Fruit fly (Drosophila melanogaster) whole organism, adult: ENCODE measurements around the gene Gba1b.

Source experiments
- CG11617 ChIP-seq: fragments of 200-800 bp; sonication (Bioruptor generic); optimal IDR thresholded peaks from 2 replicates; lab custom pipeline; 2017; ENCODE audit warnings: mild to moderate bottlenecking, missing biosample characterization, missing genetic modification reagents, missing genetic modification characterization
- CG12768 ChIP-seq: fragments of 200-800 bp; sonication (Bioruptor generic); optimal IDR thresholded peaks from 2 replicates; lab custom pipeline; 2017; ENCODE audit warnings: missing biosample characterization, missing genetic modification characterization, mild to moderate bottlenecking, moderate library complexity, missing genetic modification reagents
- CG14711 ChIP-seq: fragments of 200-800 bp; sonication (Bioruptor generic); optimal IDR thresholded peaks from 2 replicates; lab custom pipeline; 2018; ENCODE audit warnings: missing biosample characterization, mild to moderate bottlenecking, missing genetic modification characterization, moderate library complexity
- CG1620 ChIP-seq: fragments of 200-800 bp; sonication (Bioruptor generic); optimal IDR thresholded peaks from 2 replicates; lab custom pipeline; 2016; ENCODE audit warnings: missing biosample characterization, missing genetic modification characterization
- CG33017 ChIP-seq: fragments of 200-800 bp; sonication (Bioruptor generic); optimal IDR thresholded peaks from 2 replicates; lab custom pipeline; 2018; ENCODE audit warnings: missing biosample characterization, mild to moderate bottlenecking, missing genetic modification characterization, moderate library complexity
- CG5204 ChIP-seq: fragments of 200-800 bp; sonication (Bioruptor generic); optimal IDR thresholded peaks from 2 replicates; lab custom pipeline; 2016; ENCODE audit warnings: missing biosample characterization, missing genetic modification characterization
- CG7045 ChIP-seq: fragments of 200-800 bp; sonication (Bioruptor generic); optimal IDR thresholded peaks from 2 replicates; lab custom pipeline; 2017; ENCODE audit warnings: missing biosample characterization, mild to moderate bottlenecking, missing genetic modification characterization
- CG7101 ChIP-seq: fragments of 200-800 bp; sonication (Bioruptor generic); optimal IDR thresholded peaks from 2 replicates; lab custom pipeline; 2018; ENCODE audit warnings: missing biosample characterization, mild to moderate bottlenecking, missing genetic modification characterization, moderate library complexity
- Clk ChIP-seq: fragments of 200-800 bp; sonication (Bioruptor generic); optimal IDR thresholded peaks from 2 replicates; lab custom pipeline; 2017; ENCODE audit warnings: missing biosample characterization, missing genetic modification characterization
- Crg-1 ChIP-seq: fragments of 200-800 bp; sonication (Bioruptor generic); optimal IDR thresholded peaks from 2 replicates; lab custom pipeline; 2016; ENCODE audit warnings: missing biosample characterization, missing genetic modification characterization
- Hr96 ChIP-seq: fragments of 200-800 bp; sonication (Bioruptor generic); optimal IDR thresholded peaks from 2 replicates; lab custom pipeline; 2016; ENCODE audit warnings: missing biosample characterization, missing genetic modification characterization
- Mnt ChIP-seq: fragments of 200-800 bp; sonication (Bioruptor generic); optimal IDR thresholded peaks from 2 replicates; lab custom pipeline; 2016; ENCODE audit warnings: missing biosample characterization, mild to moderate bottlenecking, missing genetic modification characterization
- bab1 ChIP-seq: fragments of 200-800 bp; sonication (Bioruptor generic); optimal IDR thresholded peaks from 3 replicates; lab custom pipeline; 2019; ENCODE audit warnings: missing biosample characterization, mild to moderate bottlenecking, missing genetic modification characterization, moderate library complexity
- cic ChIP-seq: fragments of 200-800 bp; sonication (Bioruptor generic); optimal IDR thresholded peaks from 2 replicates; lab custom pipeline; 2017; ENCODE audit warnings: missing biosample characterization, mild to moderate bottlenecking, missing genetic modification characterization, moderate library complexity
- cnc ChIP-seq, 2 experiments: fragments of >200 bp; optimal IDR thresholded peaks; 2 replicates each; lab custom pipeline; 2017
- kay ChIP-seq: fragments of 200-800 bp; sonication (Bioruptor generic); peaks from one replicate; lab custom pipeline; 2016; ENCODE audit warnings: missing biosample characterization, missing genetic modification characterization, borderline replicate concordance
- ovo ChIP-seq: fragments of 200-800 bp; sonication (Bioruptor generic); optimal IDR thresholded peaks from 2 replicates; lab custom pipeline; 2016; ENCODE audit warnings: missing biosample characterization, missing genetic modification characterization
- pad ChIP-seq: fragments of 200-800 bp; sonication (Bioruptor generic); optimal IDR thresholded peaks from 3 replicates; lab custom pipeline; 2017; ENCODE audit warnings: missing biosample characterization, missing genetic modification characterization, mild to moderate bottlenecking, moderate library complexity, missing genetic modification reagents
- tj ChIP-seq: fragments of 200-800 bp; sonication (Bioruptor generic); optimal IDR thresholded peaks from 3 replicates; lab custom pipeline; 2017; ENCODE audit warnings: missing biosample characterization, mild to moderate bottlenecking, missing genetic modification characterization, moderate library complexity
- toe ChIP-seq: fragments of 200-800 bp; sonication (Bioruptor generic); optimal IDR thresholded peaks from 2 replicates; lab custom pipeline; 2016; ENCODE audit warnings: missing biosample characterization, missing genetic modification characterization

Gba1b gene

DNA sequence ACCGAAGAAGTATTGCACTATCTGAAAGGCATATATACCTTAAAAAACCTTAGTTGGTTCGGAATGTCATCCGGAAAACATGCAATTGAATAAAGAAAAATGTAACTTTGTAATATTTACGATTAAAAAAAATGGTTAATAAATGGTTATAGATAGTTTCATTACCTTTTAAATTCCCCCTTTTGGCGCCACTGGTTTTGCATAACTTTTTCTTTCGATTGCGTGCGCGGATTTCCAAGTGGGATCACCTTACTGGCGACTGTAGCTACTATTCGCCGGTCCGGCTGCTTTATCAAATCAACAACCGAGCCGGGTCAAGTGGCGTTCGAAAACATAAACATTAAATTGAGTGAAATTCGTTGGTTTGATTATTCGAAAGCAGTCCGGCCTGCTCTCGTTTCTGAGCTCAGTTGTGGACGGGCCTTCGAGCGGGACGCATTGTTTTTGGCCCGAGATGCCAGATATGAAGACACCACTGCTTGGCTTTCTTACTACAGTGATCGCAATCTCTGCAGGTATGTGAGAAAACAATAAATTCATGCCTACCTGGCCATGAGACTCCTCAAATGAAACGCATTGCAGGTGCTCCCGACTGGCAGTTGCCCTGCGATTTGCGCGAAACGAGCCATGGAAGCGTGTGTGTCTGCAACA, at the start of gene Gba1b:
Gba1b (plus strand) TSS at position 422 of the 651 bp plus-strand sequence.
- TF ChIP-seq toe (GFP tag; lab: Kevin White, UChicago) (no peak), pad (GFP tag; lab: Kevin White, UChicago) (no peak), CG5204 (GFP tag; lab: Kevin White, UChicago) (no peak), CG1620 (GFP tag; lab: Kevin White, UChicago) (no peak), CG11617 (GFP tag; lab: Kevin White, UChicago) (no peak), Mnt (GFP tag; lab: Kevin White, UChicago) (no peak), CG33017 (tag; lab: Kevin White, UChicago) (no peak)

DNA sequence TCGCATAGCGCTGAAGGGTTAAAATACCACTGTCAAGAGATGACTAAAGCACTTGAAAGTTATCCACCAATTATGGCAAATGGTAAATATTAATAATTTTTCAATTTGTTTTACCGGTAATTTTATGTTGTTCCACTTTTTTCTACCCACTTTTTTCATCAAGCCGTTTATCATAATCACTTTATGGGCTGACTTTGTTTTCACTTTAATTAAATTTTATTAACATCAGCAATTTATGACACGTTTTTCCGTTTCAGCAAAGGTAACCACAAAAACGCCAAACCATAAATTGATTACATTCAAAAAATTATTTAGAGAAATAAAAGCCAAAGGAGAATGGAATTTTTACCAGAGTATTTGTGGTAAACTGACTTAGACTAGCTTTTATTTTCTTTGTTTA, 49.1 kb upstream of the Gba1b start:
- TF ChIP-seq kay (peak; percentile 50), CG11617 (GFP tag; lab: Kevin White, UChicago) (no peak), pad (GFP tag; lab: Kevin White, UChicago) (no peak), bab1 (GFP tag; lab: Kevin White, UChicago) (no peak), tj (GFP tag; lab: Kevin White, UChicago) (peak; percentile 94), cic (GFP tag; lab: Kevin White, UChicago) (no peak), Crg-1 (GFP tag; lab: Kevin White, UChicago) (no peak), CG7045 (GFP tag; lab: Kevin White, UChicago) (no peak), CG5204 (GFP tag; lab: Kevin White, UChicago) (no peak), ovo (GFP tag; lab: Kevin White, UChicago) (no peak)

DNA sequence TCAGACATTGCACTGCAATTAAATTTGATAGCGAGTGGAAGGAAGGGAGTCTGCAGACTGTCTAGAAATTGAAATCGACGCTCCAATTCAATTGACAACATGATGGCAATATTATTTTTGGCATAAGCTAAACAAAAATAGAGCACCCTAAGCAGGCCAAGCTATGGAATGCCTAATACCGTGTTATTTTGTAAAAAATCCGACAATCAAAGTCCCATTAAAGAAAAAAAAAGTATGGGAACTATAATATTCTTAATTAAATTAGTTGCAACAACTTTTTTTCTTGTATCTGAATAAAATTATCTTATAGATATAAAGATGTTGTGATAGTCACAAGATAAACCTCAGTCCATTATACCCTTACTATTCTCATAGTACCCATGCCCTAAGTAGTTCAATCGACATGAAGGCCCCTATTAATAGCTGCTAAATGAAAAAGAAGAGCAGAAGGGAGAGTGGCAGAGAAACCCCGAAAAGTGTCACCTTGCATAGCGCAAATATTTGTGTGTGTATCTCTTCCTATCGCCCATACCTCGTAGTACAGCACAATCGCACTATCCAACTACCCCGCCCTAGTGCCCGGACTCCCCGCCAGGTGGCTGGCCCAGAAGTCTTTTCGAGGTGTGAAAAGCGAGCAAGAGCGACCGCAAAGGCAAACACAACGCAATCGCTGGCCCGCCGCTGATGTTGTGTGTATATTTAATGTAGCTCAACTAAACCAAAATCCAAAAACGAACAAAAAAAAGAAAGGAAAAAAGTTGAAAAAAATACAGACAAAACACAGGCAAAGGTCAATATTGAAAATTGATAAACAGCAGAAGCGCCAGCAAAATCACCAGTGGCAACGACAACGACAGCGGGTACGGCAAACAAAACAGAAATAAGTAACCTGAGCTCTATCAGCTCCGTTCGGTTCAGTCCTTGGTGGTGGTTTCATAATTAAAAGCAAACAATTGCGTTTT, 47.0 kb upstream of the Gba1b start:
- peak; percentile 17 for TF ChIP-seq cic (GFP tag; lab: Kevin White, UChicago)
- TF ChIP-seq Mnt (GFP tag; lab: Kevin White, UChicago) = no peak
- TF ChIP-seq tj (GFP tag; lab: Kevin White, UChicago) = peak; percentile 35
- no peak for TF ChIP-seq CG12768 (GFP tag; lab: Kevin White, UChicago)
- no peak for TF ChIP-seq CG33017 (tag; lab: Kevin White, UChicago)
- TF ChIP-seq CG14711 = no peak
- TF ChIP-seq Hr96 (GFP tag; lab: Kevin White, UChicago) = no peak
- no peak for TF ChIP-seq toe (GFP tag; lab: Kevin White, UChicago)
- no peak for TF ChIP-seq CG7101 (tag; lab: Kevin White, UChicago)
- peak; percentile 73 for TF ChIP-seq kay
- TF ChIP-seq pad (GFP tag; lab: Kevin White, UChicago) = peak; percentile 24
- TF ChIP-seq Clk = no peak
- no peak for TF ChIP-seq CG11617 (GFP tag; lab: Kevin White, UChicago)
- peak; percentile 43 for TF ChIP-seq Crg-1 (GFP tag; lab: Kevin White, UChicago)
- TF ChIP-seq bab1 (GFP tag; lab: Kevin White, UChicago) = no peak

DNA sequence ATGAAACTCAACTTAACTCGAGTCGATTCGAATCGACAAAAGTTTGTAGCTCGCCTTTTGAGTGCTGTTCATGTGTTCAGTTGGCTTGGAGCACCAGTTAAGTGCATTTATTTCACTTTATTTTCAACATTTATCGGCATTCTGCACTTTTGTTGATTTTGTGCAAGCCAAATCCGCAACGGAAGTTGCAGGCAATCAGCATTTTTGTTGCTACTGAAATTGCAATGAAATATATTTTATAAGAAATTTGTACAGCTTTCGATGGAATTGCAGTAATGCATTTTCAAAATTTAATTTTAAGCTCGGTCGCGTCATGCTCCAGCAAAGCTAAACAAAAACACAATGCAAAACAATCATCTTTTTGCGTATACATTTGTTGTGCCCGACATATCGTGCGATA, 45.7 kb upstream of the Gba1b start:
- TF ChIP-seq pad (GFP tag; lab: Kevin White, UChicago) (no peak), CG14711 (no peak), tj (GFP tag; lab: Kevin White, UChicago) (peak; percentile 97), CG33017 (tag; lab: Kevin White, UChicago) (no peak)

DNA sequence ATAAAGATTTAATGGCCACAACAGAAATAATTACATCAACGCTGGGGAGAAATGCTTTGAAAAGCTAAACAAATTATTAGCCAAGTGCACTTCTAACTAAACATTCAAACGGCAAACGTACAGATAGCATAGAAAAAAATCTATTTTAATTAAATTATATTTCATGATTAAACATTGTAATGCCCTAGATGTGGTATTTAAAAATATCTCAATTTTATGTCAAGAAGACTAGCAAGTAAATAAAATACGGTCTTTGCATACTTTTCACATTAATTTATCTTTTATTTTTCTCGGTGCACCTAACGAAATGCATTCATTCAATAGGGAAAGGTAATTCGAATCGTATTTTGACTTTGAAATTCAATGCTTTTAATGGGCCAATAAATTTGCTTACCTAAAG, 45.0 kb upstream of the Gba1b start:
- TF ChIP-seq CG14711 (no peak), bab1 (GFP tag; lab: Kevin White, UChicago) (no peak), Clk (no peak), CG7045 (GFP tag; lab: Kevin White, UChicago) (no peak), Mnt (GFP tag; lab: Kevin White, UChicago) (no peak), cnc (optimal IDR thresholded peaks at IDR 0.05; lab: Kevin White, UChicago) (no peak), CG7101 (tag; lab: Kevin White, UChicago) (no peak), pad (GFP tag; lab: Kevin White, UChicago) (no peak), CG11617 (GFP tag; lab: Kevin White, UChicago) (no peak), kay (no peak), CG33017 (tag; lab: Kevin White, UChicago) (no peak), CG1620 (GFP tag; lab: Kevin White, UChicago) (no peak), cic (GFP tag; lab: Kevin White, UChicago) (no peak), tj (GFP tag; lab: Kevin White, UChicago) (no peak), toe (GFP tag; lab: Kevin White, UChicago) (no peak), Hr96 (GFP tag; lab: Kevin White, UChicago) (no peak), CG5204 (GFP tag; lab: Kevin White, UChicago) (no peak)

DNA sequence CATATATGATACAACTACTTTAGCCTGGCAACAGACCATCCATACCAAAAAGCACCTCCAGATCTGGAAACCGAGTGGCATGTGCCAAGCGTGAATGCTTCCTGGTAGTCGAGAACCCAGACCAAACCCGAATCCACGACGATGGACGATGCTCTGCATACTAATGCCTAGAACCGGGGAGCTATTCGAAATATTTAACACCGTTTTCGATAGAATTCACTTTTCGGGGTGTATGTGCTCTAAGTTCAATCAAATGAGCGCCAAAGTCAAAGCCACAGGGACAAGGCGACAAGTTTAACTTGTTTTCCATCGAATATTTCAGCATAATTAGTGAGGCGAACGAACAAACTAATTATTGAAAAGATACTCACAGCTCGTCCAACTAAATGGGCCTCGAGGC, 41.8 kb upstream of the Gba1b start:
- TF ChIP-seq CG5204 (GFP tag; lab: Kevin White, UChicago) (no peak), CG7101 (tag; lab: Kevin White, UChicago) (no peak), CG14711 (no peak), CG33017 (tag; lab: Kevin White, UChicago) (no peak), Hr96 (GFP tag; lab: Kevin White, UChicago) (no peak), pad (GFP tag; lab: Kevin White, UChicago) (no peak), CG7045 (GFP tag; lab: Kevin White, UChicago) (no peak), tj (GFP tag; lab: Kevin White, UChicago) (no peak), CG12768 (GFP tag; lab: Kevin White, UChicago) (no peak), toe (GFP tag; lab: Kevin White, UChicago) (no peak), Mnt (GFP tag; lab: Kevin White, UChicago) (no peak)
